Fruit fly (Drosophila melanogaster) whole organism, pupa: Measurements from ENCODE around the gene Sxl.

Experiments used
- CG12605 ChIP-seq: fragments of 200-800 bp; sonication (Bioruptor generic); IDR thresholded peaks from 2 replicates; pipeline ENCODE4 v1.3.6; 2022; ENCODE audit warnings: missing biosample characterization, missing genetic modification characterization
- CG13204 ChIP-seq: fragments of 200-800 bp; sonication (Bioruptor generic); optimal IDR thresholded peaks from 2 replicates; lab custom pipeline; 2018; ENCODE audit warnings: missing biosample characterization, mild to moderate bottlenecking, missing genetic modification characterization, moderate library complexity
- CG14655 ChIP-seq: fragments of 200-800 bp; sonication (Bioruptor generic); optimal IDR thresholded peaks from 3 replicates; lab custom pipeline; 2017; ENCODE audit warnings: mild to moderate bottlenecking, missing biosample characterization, missing genetic modification reagents, missing genetic modification characterization
- CG15710 ChIP-seq: fragments of 200-800 bp; sonication (Bioruptor generic); optimal IDR thresholded peaks from 2 replicates; lab custom pipeline; 2018; ENCODE audit warnings: missing biosample characterization, mild to moderate bottlenecking, missing genetic modification characterization, moderate library complexity
- CG8301 ChIP-seq: fragments of 200-800 bp; sonication (Bioruptor generic); optimal IDR thresholded peaks from 2 replicates; lab custom pipeline; 2018; ENCODE audit warnings: missing biosample characterization, mild to moderate bottlenecking, missing genetic modification characterization
- D1 ChIP-seq: fragments of 200-800 bp; sonication (Bioruptor generic); optimal IDR thresholded peaks from 2 replicates; lab custom pipeline; 2018; ENCODE audit warnings: missing biosample characterization, mild to moderate bottlenecking, missing genetic modification characterization, moderate library complexity
- Ets98B ChIP-seq: fragments of 200-800 bp; sonication (Bioruptor generic); IDR thresholded peaks from 2 replicates; pipeline ENCODE4 v1.3.6; 2022; ENCODE audit warnings: missing biosample characterization, missing genetic modification characterization
- Pif1A ChIP-seq: fragments of 200-800 bp; sonication (Bioruptor generic); optimal IDR thresholded peaks from 3 replicates; lab custom pipeline; 2016; ENCODE audit warnings: missing biosample characterization, missing genetic modification characterization
- Pif1B ChIP-seq: fragments of 200-800 bp; sonication (Bioruptor generic); optimal IDR thresholded peaks from 3 replicates; lab custom pipeline; 2016; ENCODE audit warnings: missing biosample characterization, missing genetic modification characterization
- Snoo ChIP-seq: fragments of 200-800 bp; sonication (Bioruptor generic); optimal IDR thresholded peaks from 3 replicates; lab custom pipeline; 2017; ENCODE audit warnings: missing biosample characterization, mild to moderate bottlenecking, missing genetic modification characterization, inconsistent platforms
- gl ChIP-seq: fragments of 200-800 bp; sonication (Bioruptor generic); optimal IDR thresholded peaks from 2 replicates; lab custom pipeline; 2018; ENCODE audit warnings: missing biosample characterization, mild to moderate bottlenecking, missing genetic modification characterization

- no peak for TF ChIP-seq Pif1B (GFP tag; lab: Kevin White, UChicago)
- TF ChIP-seq CG12605 (GFP tag; lab: Robert Waterston, UW), result no peak
- no peak for TF ChIP-seq CG8301 (tag; lab: Kevin White, UChicago)
- TF ChIP-seq Ets98B (GFP tag; lab: Robert Waterston, UW), result no peak
- TF ChIP-seq D1 (tag; lab: Kevin White, UChicago), result no peak
- no peak for TF ChIP-seq Snoo (tag; lab: Kevin White, UChicago)
- no peak for TF ChIP-seq CG13204 (GFP tag; lab: Kevin White, UChicago)
- TF ChIP-seq gl (tag; lab: Kevin White, UChicago), result no peak
- no peak for TF ChIP-seq CG14655 (GFP tag; lab: Kevin White, UChicago)
- TF ChIP-seq Pif1A, result no peak
- no peak for TF ChIP-seq CG15710 (tag; lab: Kevin White, UChicago)
Observed at dm6 chrX:7139952-7140351, 42.1 kb upstream of the Sxl start.
